Worm (Caenorhabditis elegans): Measurements from ENCODE around the gene uso-1.

Gene uso-1

ce11 chrIV:13454698-13455097, at the start of gene uso-1:
uso-1 (minus strand) TSS chrIV:13454798.
- TF ChIP-seq klf-2 (GFP tag; conservative IDR thresholded peaks at IDR 0.05) = no peak
- TF ChIP-seq ztf-23 (GFP tag; IDR thresholded peaks at IDR 0.05) = no peak
- no peak for TF ChIP-seq ref-1 (GFP tag; conservative IDR thresholded peaks at IDR 0.05)
- TF ChIP-seq med-1 (GFP tag; optimal IDR thresholded peaks at IDR 0.05; ENCODE audit: insufficient read depth) = no peak
- no peak for TF ChIP-seq cog-1 (tag; optimal IDR thresholded peaks at IDR 0.05)
- no peak for TF ChIP-seq ztf-29 (GFP tag; IDR thresholded peaks at IDR 0.05)
- no peak for TF ChIP-seq tab-1 (GFP tag; IDR thresholded peaks at IDR 0.05)
- TF ChIP-seq T22C8.4 (GFP tag; IDR thresholded peaks at IDR 0.05) = no peak
- no peak for TF ChIP-seq flt-1 (GFP tag; IDR thresholded peaks at IDR 0.05)

DNA sequence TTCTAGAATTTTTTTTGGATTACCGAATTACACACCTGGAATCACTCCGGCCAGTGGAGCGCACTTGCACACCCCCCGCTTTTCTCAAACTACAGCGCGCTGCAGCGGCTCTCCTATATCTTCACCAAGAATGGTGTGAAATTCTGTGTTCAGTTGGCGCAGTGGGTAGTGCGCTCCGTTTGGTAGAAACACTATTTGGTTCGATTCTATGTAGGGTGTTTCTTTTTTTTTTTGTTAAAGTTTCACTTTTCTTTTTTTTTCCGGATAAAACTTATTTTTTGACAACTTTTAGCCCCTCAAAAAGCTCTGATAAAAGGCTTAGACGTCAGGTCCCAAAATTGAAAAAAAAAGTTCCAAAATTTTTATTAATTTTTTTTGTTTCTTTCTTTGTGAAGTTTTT, 49.5 kb upstream of the uso-1 start:
- TF ChIP-seq flt-1 (GFP tag; IDR thresholded peaks at IDR 0.05) (peak; percentile 67), T22C8.4 (GFP tag; IDR thresholded peaks at IDR 0.05) (peak; percentile 66), ref-1 (GFP tag; conservative IDR thresholded peaks at IDR 0.05) (0 out of 2 replicates have a peak, but pooled peaks have one; percentile 17), ztf-23 (GFP tag; IDR thresholded peaks at IDR 0.05) (0 out of 2 replicates have a peak, but pooled peaks have one; percentile 37), tab-1 (GFP tag; IDR thresholded peaks at IDR 0.05) (0 out of 2 replicates have a peak, but pooled peaks have one; percentile 53)

ce11 chrIV:13502806-13503363, 48.3 kb upstream of the uso-1 start, which contains the start of gene tbc-9:
tbc-9 (minus strand) TSS chrIV:13502856.
- TF ChIP-seq med-1 (GFP tag; optimal IDR thresholded peaks at IDR 0.05; ENCODE audit: insufficient read depth) (no peak), flt-1 (GFP tag; IDR thresholded peaks at IDR 0.05) (no peak), ztf-29 (GFP tag; IDR thresholded peaks at IDR 0.05) (no peak), ref-1 (GFP tag; conservative IDR thresholded peaks at IDR 0.05) (no peak), T22C8.4 (GFP tag; IDR thresholded peaks at IDR 0.05) (no peak; the same call in 1 of the 2 replicates), ztf-23 (GFP tag; IDR thresholded peaks at IDR 0.05) (no peak), tab-1 (GFP tag; IDR thresholded peaks at IDR 0.05) (no peak), cog-1 (tag; optimal IDR thresholded peaks at IDR 0.05) (no peak), klf-2 (GFP tag; conservative IDR thresholded peaks at IDR 0.05) (no peak)

DNA sequence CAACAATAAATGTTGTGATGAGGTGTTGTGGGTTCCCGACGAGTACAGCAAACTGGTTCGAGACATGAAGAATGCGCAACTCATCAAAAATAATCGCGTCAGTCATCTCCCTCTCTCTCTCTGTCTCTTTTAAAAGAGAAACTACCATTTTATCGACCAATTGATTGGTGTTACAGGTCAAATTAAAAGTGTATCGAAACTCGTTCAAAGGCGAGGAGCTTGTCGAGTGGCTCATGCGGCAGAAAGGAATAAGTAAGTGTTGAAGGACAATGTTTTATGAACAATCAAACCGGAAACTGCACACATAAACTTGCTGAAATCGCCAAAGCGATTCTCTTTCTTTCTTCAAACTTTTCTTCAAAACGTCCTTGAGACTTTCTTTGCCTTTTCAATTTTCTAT, 39.1 kb upstream of the uso-1 start:
- TF ChIP-seq flt-1 (GFP tag; IDR thresholded peaks at IDR 0.05) (no peak), tab-1 (GFP tag; IDR thresholded peaks at IDR 0.05) (no peak), klf-2 (GFP tag; conservative IDR thresholded peaks at IDR 0.05) (no peak), T22C8.4 (GFP tag; IDR thresholded peaks at IDR 0.05) (no peak), med-1 (GFP tag; optimal IDR thresholded peaks at IDR 0.05; ENCODE audit: insufficient read depth) (no peak), ztf-29 (GFP tag; IDR thresholded peaks at IDR 0.05) (no peak), cog-1 (tag; optimal IDR thresholded peaks at IDR 0.05) (no peak), ztf-23 (GFP tag; IDR thresholded peaks at IDR 0.05) (no peak), ref-1 (GFP tag; conservative IDR thresholded peaks at IDR 0.05) (no peak)

DNA sequence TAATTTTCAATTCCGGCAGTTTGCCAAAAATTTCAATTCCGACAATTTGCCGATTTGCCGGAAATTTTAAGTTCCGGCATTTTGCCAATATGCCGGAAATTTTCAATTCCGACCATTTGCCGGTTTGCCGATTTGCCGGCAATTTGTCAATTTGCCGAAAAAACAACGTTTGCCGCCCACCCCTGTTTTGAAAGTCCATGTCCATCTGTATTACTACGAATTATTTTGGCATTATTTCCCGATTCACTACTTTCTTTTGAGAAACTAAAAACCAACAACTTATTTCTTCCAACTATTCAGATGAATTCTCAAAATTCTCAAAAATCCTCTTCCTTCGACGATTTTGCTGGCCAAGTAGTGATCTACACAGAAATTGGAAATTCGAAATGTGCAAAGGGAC, 37.7 kb upstream of the uso-1 start, which contains the start of gene Y45F10A.7:
TSS of gene Y45F10A.7 (plus strand) at position 301 of the 400 bp plus-strand sequence.
- TF ChIP-seq cog-1 (tag; optimal IDR thresholded peaks at IDR 0.05) = no peak

DNA sequence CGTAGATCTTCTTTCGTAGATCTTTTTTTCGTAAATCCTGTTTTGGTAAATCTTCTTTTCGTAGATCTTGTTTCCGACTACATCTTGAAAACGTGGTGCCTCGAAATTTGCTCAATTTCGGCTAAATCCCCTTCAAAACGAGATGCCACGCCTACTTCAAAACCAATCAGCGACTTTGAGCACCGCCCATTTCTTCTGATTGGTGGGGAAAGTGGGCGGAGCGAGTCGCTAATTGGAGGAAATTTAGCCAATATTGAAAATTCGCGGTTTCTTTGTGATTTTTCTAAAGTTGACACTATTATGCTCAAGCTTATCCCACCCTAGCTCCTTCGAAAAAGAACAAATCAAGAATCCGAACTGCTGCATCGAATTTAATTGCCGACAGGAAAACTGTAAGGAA, 33.0 kb upstream of the uso-1 start:
- TF ChIP-seq ztf-23 (GFP tag; IDR thresholded peaks at IDR 0.05) (no peak), flt-1 (GFP tag; IDR thresholded peaks at IDR 0.05) (no peak), klf-2 (GFP tag; conservative IDR thresholded peaks at IDR 0.05) (no peak)

- TF ChIP-seq flt-1 (GFP tag; IDR thresholded peaks at IDR 0.05) = 0 out of 2 replicates have a peak, but pooled peaks have one; percentile 19
- no peak for TF ChIP-seq ztf-29 (GFP tag; IDR thresholded peaks at IDR 0.05)
Observed at ce11 chrIV:13487019-13487418, 32.4 kb upstream of the uso-1 start.

- TF ChIP-seq T22C8.4 (GFP tag; IDR thresholded peaks at IDR 0.05) (no peak), med-1 (GFP tag; optimal IDR thresholded peaks at IDR 0.05; ENCODE audit: insufficient read depth) (no peak), klf-2 (GFP tag; conservative IDR thresholded peaks at IDR 0.05) (no peak), flt-1 (GFP tag; IDR thresholded peaks at IDR 0.05) (no peak)
Observed at ce11 chrIV:13483596-13483995, 29.0 kb upstream of the uso-1 start.

DNA sequence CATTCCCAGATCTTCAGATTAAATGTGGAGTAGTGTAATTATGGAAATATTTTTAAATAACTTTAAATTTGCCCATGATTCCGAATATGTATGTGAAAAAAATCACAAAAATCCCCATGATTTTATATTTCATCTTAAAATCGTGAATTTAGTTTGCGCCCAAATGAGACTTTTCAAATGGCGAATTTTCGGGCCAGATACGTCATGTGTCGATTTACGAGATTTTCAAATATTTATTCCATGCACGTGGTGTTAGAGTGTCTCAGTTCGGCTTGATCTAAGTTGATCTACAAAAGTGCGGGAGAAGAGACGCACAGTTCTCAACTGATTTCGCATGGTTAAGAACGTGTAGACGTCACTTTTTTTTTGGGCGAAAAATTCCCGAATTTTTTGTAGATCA, 27.9 kb upstream of the uso-1 start, which contains the start of gene Y38H8A.1:
TSS of gene Y38H8A.1 (plus strand) at position 301 of the 400 bp plus-strand sequence.
- TF ChIP-seq ztf-29 (GFP tag; IDR thresholded peaks at IDR 0.05) (no peak), med-1 (GFP tag; optimal IDR thresholded peaks at IDR 0.05; ENCODE audit: insufficient read depth) (no peak), klf-2 (GFP tag; conservative IDR thresholded peaks at IDR 0.05) (no peak)

ce11 chrIV:13474132-13474531, 19.5 kb upstream of the uso-1 start, which contains the start of gene Y38H8A.2:
Y38H8A.2 (plus strand) TSS chrIV:13474432.
- TF ChIP-seq ztf-29 (GFP tag; IDR thresholded peaks at IDR 0.05) (no peak), klf-2 (GFP tag; conservative IDR thresholded peaks at IDR 0.05) (no peak), T22C8.4 (GFP tag; IDR thresholded peaks at IDR 0.05) (no peak), med-1 (GFP tag; optimal IDR thresholded peaks at IDR 0.05; ENCODE audit: insufficient read depth) (no peak), ref-1 (GFP tag; conservative IDR thresholded peaks at IDR 0.05) (no peak), tab-1 (GFP tag; IDR thresholded peaks at IDR 0.05) (no peak), cog-1 (tag; optimal IDR thresholded peaks at IDR 0.05) (no peak), flt-1 (GFP tag; IDR thresholded peaks at IDR 0.05) (no peak), ztf-23 (GFP tag; IDR thresholded peaks at IDR 0.05) (no peak)

DNA sequence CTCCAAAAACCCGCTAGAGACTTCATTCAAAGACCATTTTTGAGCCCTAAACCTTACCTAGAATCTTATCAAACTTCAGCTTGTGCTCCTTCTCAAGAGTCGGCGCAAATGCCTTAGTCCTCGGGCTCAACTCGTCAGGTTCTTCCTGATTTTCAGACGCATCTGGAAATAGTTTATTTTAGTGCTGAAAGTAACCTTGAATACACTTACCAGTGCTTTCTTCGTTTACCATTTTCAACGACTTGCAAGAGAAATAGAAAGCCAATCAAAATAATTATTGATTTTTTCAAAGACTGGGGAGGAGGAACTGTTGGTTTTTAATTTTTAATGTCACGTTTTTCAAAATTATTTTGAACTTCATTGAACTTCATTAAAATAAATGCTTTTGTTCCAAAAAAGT, 17.4 kb upstream of the uso-1 start, which contains the start of the genes ttbk-8.1 and Y38H8A.4:
TSS of gene ttbk-8.1 (plus strand) at position 301 of the 400 bp plus-strand sequence.
TSS of gene Y38H8A.4 (minus strand) at position 366 of the 400 bp plus-strand sequence.
- TF ChIP-seq flt-1 (GFP tag; IDR thresholded peaks at IDR 0.05) = no peak
- TF ChIP-seq klf-2 (GFP tag; conservative IDR thresholded peaks at IDR 0.05) = no peak
- TF ChIP-seq tab-1 (GFP tag; IDR thresholded peaks at IDR 0.05) = no peak
- TF ChIP-seq ztf-29 (GFP tag; IDR thresholded peaks at IDR 0.05) = no peak
- TF ChIP-seq ztf-23 (GFP tag; IDR thresholded peaks at IDR 0.05) = no peak
